Worm (Caenorhabditis elegans): Measurements from ENCODE around the gene srh-92.

DNA sequence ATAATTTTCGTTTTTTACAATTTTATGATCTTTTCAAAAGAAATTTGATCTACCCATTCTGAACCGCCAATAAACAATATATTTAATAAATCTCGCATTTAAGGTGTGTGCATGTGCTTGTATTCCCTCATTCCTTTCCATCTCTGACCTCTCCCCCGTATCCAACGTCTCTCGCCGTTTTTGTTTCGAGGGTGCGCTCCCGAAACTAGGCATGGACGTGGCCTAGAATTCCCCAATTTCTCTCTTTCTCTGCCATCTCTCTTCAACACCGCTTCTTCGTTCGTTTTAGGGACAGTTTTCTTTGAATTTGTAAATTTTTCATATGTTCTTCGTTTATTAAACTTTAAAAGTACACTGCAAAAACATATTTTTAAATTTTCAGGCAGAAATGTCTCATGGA lies 4.7 kb upstream of the srh-92 start, which contains the start of gene F25E5.1:
- peak; percentile 70 to 73 for TF ChIP-seq lin-35 (GFP tag; optimal IDR thresholded peaks at IDR 0.05)
- peak; percentile 47 for TF ChIP-seq snpc-4 (tag; optimal IDR thresholded peaks at IDR 0.05)
- TF ChIP-seq mep-1 (tag; optimal IDR thresholded peaks at IDR 0.05) = peak; percentile 87
- peak; percentile 49 to 72 (median 63) for TF ChIP-seq dpl-1 (GFP tag; optimal IDR thresholded peaks at IDR 0.05)
- TF ChIP-seq unc-30 (tag; optimal IDR thresholded peaks at IDR 0.05) = no peak
- TF ChIP-seq ces-1 (GFP tag; optimal IDR thresholded peaks at IDR 0.05) = no peak
- peak in 1 of 2 experiments; percentile 58 for TF ChIP-seq mdl-1 (tag; optimal IDR thresholded peaks at IDR 0.05)
- peak; percentile 76 for TF ChIP-seq snu-23 (GFP tag; optimal IDR thresholded peaks at IDR 0.05)
- no peak for TF ChIP-seq nhr-237 (tag; optimal IDR thresholded peaks at IDR 0.05)
- TF ChIP-seq zag-1 (tag; optimal IDR thresholded peaks at IDR 0.05) = no peak
- TF ChIP-seq unc-130 (tag; optimal IDR thresholded peaks at IDR 0.05) = no peak
